Fruit fly (Drosophila melanogaster): ENCODE results near the gene CG14022.

- TF ChIP-seq fkh (GFP tag; optimal IDR thresholded peaks at IDR 0.05) (no peak), CG8632 (GFP tag; optimal IDR thresholded peaks at IDR 0.05) (no peak), Eip75B (GFP tag; optimal IDR thresholded peaks at IDR 0.05) (no peak), CG32006 (GFP tag; optimal IDR thresholded peaks at IDR 0.05) (no peak), lz (GFP tag; optimal IDR thresholded peaks at IDR 0.05) (no peak), CG34406 (GFP tag; optimal IDR thresholded peaks at IDR 0.05) (no peak), esn (GFP tag; optimal IDR thresholded peaks at IDR 0.05) (no peak), Ets21C (GFP tag; optimal IDR thresholded peaks at IDR 0.05) (no peak), eg (GFP tag; IDR thresholded peaks at IDR 0.05) (no peak), Hr39 (GFP tag; optimal IDR thresholded peaks at IDR 0.05) (no peak), Hr38 (GFP tag; optimal IDR thresholded peaks at IDR 0.05) (no peak)
These were observed 1.4 kb downstream of the CG14022 start for dm6 chr2L:5327266-5327621.
